Fruit fly (Drosophila melanogaster): ENCODE measurements around the gene Ada.

Gene Ada

dm6 chr3R:9051937-9052680 is 12.9 kb upstream of the Ada start, which contains the start of gene Kdm2 (continued):
- no peak for TF ChIP-seq gcm2 (GFP tag; optimal IDR thresholded peaks at IDR 0.05)
- TF ChIP-seq fru (optimal IDR thresholded peaks at IDR 0.05) = no peak
- peak; percentile 23 for TF ChIP-seq CG2116 (GFP tag; optimal IDR thresholded peaks at IDR 0.05)
- TF ChIP-seq bsh (GFP tag; optimal IDR thresholded peaks at IDR 0.05) = peak in 1 of 2 experiments; percentile 10
- TF ChIP-seq dimm (GFP tag; IDR thresholded peaks at IDR 0.05) = no peak
- no peak for TF ChIP-seq CG7786 (GFP tag; optimal IDR thresholded peaks at IDR 0.05)
- no peak for TF ChIP-seq E2f2 (GFP tag; IDR thresholded peaks at IDR 0.05)
- no peak for TF ChIP-seq CG17328 (GFP tag; IDR thresholded peaks at IDR 0.05)
- TF ChIP-seq CG11398 (GFP tag; optimal IDR thresholded peaks at IDR 0.05) = no peak
- TF ChIP-seq CG2202 (tag; optimal IDR thresholded peaks at IDR 0.05) = no peak
- no peak for TF ChIP-seq hth (optimal IDR thresholded peaks at IDR 0.05)
- TF ChIP-seq gsb-n (tag; optimal IDR thresholded peaks at IDR 0.05) = peak; percentile 30
- no peak for TF ChIP-seq Scr (GFP tag; IDR thresholded peaks at IDR 0.05; ENCODE audit: partially characterized antibody)
- no peak for TF ChIP-seq D19A (tag; optimal IDR thresholded peaks at IDR 0.05)
- TF ChIP-seq knrl (GFP tag; IDR thresholded peaks at IDR 0.05; ENCODE audit: partially characterized antibody) = no peak
- TF ChIP-seq ERR (GFP tag; optimal IDR thresholded peaks at IDR 0.05) = no peak
- TF ChIP-seq CG13287 (GFP tag; IDR thresholded peaks at IDR 0.05; ENCODE audit: partially characterized antibody) = no peak
- peak; percentile 7 for TF ChIP-seq CG4854 (GFP tag; optimal IDR thresholded peaks at IDR 0.05)
- no peak for TF ChIP-seq Gsc (GFP tag; IDR thresholded peaks at IDR 0.05)
- TF ChIP-seq CG30020 (tag; optimal IDR thresholded peaks at IDR 0.05) = peak; percentile 18
- peak; percentile 0 for TF ChIP-seq CG12299 (tag; optimal IDR thresholded peaks at IDR 0.05)
- peak; percentile 18 for TF ChIP-seq zen (tag; optimal IDR thresholded peaks at IDR 0.05)
- no peak for TF ChIP-seq HLH3B (GFP tag; IDR thresholded peaks at IDR 0.05)
- TF ChIP-seq CG17912 (GFP tag; optimal IDR thresholded peaks at IDR 0.05) = no peak
- no peak for TF ChIP-seq sim (GFP tag; IDR thresholded peaks at IDR 0.05)
- peak; percentile 63 for TF ChIP-seq gro (GFP tag; optimal IDR thresholded peaks at IDR 0.05)
- TF ChIP-seq CG8290 (GFP tag; optimal IDR thresholded peaks at IDR 0.05) = no peak
- peak in 1 of 2 experiments; percentile 77 for TF ChIP-seq CG8290 (tag; optimal IDR thresholded peaks at IDR 0.05)
- TF ChIP-seq ATbp (GFP tag; optimal IDR thresholded peaks at IDR 0.05) = no peak
- TF ChIP-seq CG8478 (optimal IDR thresholded peaks at IDR 0.05) = no peak
- no peak for TF ChIP-seq zen2 (GFP tag; IDR thresholded peaks at IDR 0.05; ENCODE audit: partially characterized antibody)
- TF ChIP-seq da (GFP tag; optimal IDR thresholded peaks at IDR 0.05) = no peak
- TF ChIP-seq CG6654 (GFP tag; optimal IDR thresholded peaks at IDR 0.05) = no peak
- no peak for TF ChIP-seq CG16813 (GFP tag; IDR thresholded peaks at IDR 0.05; ENCODE audit: partially characterized antibody)
- peak; percentile 85 for TF ChIP-seq sqz (GFP tag; optimal IDR thresholded peaks at IDR 0.05)
- no peak for TF ChIP-seq Doc2 (GFP tag; IDR thresholded peaks at IDR 0.05)
- TF ChIP-seq Dfd (GFP tag; optimal IDR thresholded peaks at IDR 0.05) = no peak
- peak; percentile 16 for TF ChIP-seq nerfin-1 (tag; optimal IDR thresholded peaks at IDR 0.05)
- no peak for TF ChIP-seq CG11560 (tag; IDR thresholded peaks at IDR 0.05)
- TF ChIP-seq CG14667 (GFP tag; IDR thresholded peaks at IDR 0.05) = no peak
- no peak for TF ChIP-seq Ptx1 (GFP tag; IDR thresholded peaks at IDR 0.05)
- no peak for TF ChIP-seq CG2199 (GFP tag; IDR thresholded peaks at IDR 0.05)
- TF ChIP-seq Dp (GFP tag; optimal IDR thresholded peaks at IDR 0.05) = peak; percentile 48
- TF ChIP-seq CG8388 (GFP tag; optimal IDR thresholded peaks at IDR 0.05) = no peak
- TF ChIP-seq Rfx (GFP tag; IDR thresholded peaks at IDR 0.05) = no peak
- TF ChIP-seq CG7357 (GFP tag; IDR thresholded peaks at IDR 0.05) = no peak
- no peak for TF ChIP-seq Hr78 (GFP tag; optimal IDR thresholded peaks at IDR 0.05)
- TF ChIP-seq tna (GFP tag; IDR thresholded peaks at IDR 0.05; ENCODE audit: partially characterized antibody) = no peak
- TF ChIP-seq dysf (GFP tag; IDR thresholded peaks at IDR 0.05) = no peak
- TF ChIP-seq crp (GFP tag; optimal IDR thresholded peaks at IDR 0.05) = no peak
- no peak for TF ChIP-seq CG4707 (GFP tag; optimal IDR thresholded peaks at IDR 0.05)
